Worm (Caenorhabditis elegans) whole organism, L2 larva: Measurements from ENCODE around the gene B0563.18.
"Not testable (repeated sequence)": the region's sequence is repeated elsewhere in the genome, so short reads cannot be mapped to it uniquely, and the experiment has no call there.

Experiments used
- C34F6.9 ChIP-seq: fragments of 150-350 bp; optimal IDR thresholded peaks from 2 replicates; lab custom pipeline; 2014; ENCODE audit warnings: missing biosample characterization, missing genetic modification characterization
- F13H6.1 ChIP-seq: sonication (generic microtip); optimal IDR thresholded peaks from 2 replicates; lab custom pipeline; 2016; ENCODE audit warnings: missing genetic modification characterization, missing compliant biosample characterization
- R02D3.7 ChIP-seq: fragments of 150-350 bp; optimal IDR thresholded peaks from 2 replicates; lab custom pipeline; 2014; ENCODE audit warnings: missing biosample characterization, missing genetic modification characterization
- Y55F3AM.14 ChIP-seq: fragments of 200-800 bp; sonication (Bioruptor generic); optimal IDR thresholded peaks from 2 replicates; lab custom pipeline; 2018; ENCODE audit warnings: mild to moderate bottlenecking, missing genetic modification characterization, missing compliant biosample characterization
- ZK546.5 ChIP-seq: sonication (generic microtip); optimal IDR thresholded peaks from 2 replicates; lab custom pipeline; 2017; ENCODE audit warnings: missing biosample characterization, missing genetic modification characterization
- alr-1 ChIP-seq: fragments of 150-350 bp; optimal IDR thresholded peaks from 2 replicates; lab custom pipeline; 2014; ENCODE audit warnings: missing biosample characterization, missing genetic modification characterization
- ama-1 ChIP-seq: fragments of 150-350 bp; optimal IDR thresholded peaks from 2 replicates; lab custom pipeline; 2018; ENCODE audit warnings: inconsistent platforms
- blmp-1 ChIP-seq: sonication (generic microtip); optimal IDR thresholded peaks from 2 replicates; lab custom pipeline; 2017; ENCODE audit warnings: missing genetic modification characterization, mild to moderate bottlenecking, missing compliant biosample characterization, antibody characterized with exemption, moderate library complexity; ENCODE audit not compliant: insufficient read depth
- ceh-16 ChIP-seq: fragments of 150-350 bp; optimal IDR thresholded peaks from 2 replicates; lab custom pipeline; 2014; ENCODE audit warnings: missing biosample characterization, missing genetic modification characterization
- ceh-82 ChIP-seq: fragments of 150-350 bp; optimal IDR thresholded peaks from 2 replicates; lab custom pipeline; 2014; ENCODE audit warnings: missing biosample characterization, missing genetic modification characterization
- crh-2 ChIP-seq: sonication (generic microtip); optimal IDR thresholded peaks from 2 replicates; lab custom pipeline; 2017; ENCODE audit warnings: missing biosample characterization, missing genetic modification characterization
- egl-27 ChIP-seq: sonication (generic microtip); optimal IDR thresholded peaks from 3 replicates; lab custom pipeline; 2017; ENCODE audit warnings: missing biosample characterization, missing genetic modification reagents, missing genetic modification characterization
- fos-1 ChIP-seq: fragments of 150-350 bp; optimal IDR thresholded peaks from 2 replicates; lab custom pipeline; 2014; ENCODE audit warnings: missing biosample characterization, missing genetic modification characterization
- gmeb-1 ChIP-seq: fragments of 150-350 bp; optimal IDR thresholded peaks from 2 replicates; lab custom pipeline; 2014; ENCODE audit warnings: missing biosample characterization, missing genetic modification characterization
- lin-11 ChIP-seq: fragments of 150-350 bp; sonication (generic microtip); optimal IDR thresholded peaks from 2 replicates; lab custom pipeline; 2014; ENCODE audit warnings: missing biosample characterization, missing genetic modification characterization, inconsistent platforms, mixed read lengths
- lin-13 ChIP-seq: fragments of 150-350 bp; optimal IDR thresholded peaks from 2 replicates; lab custom pipeline; 2014; ENCODE audit warnings: missing biosample characterization, missing genetic modification reagents, missing genetic modification characterization
- lin-39 ChIP-seq: fragments of 150-350 bp; optimal IDR thresholded peaks from 2 replicates; lab custom pipeline; 2014; ENCODE audit warnings: missing biosample characterization, missing genetic modification reagents, missing genetic modification characterization
- lsy-2 ChIP-seq, 2 experiments: fragments of 150-350 bp in 1 of 2; sonication (generic microtip) in 1 of 2; optimal IDR thresholded peaks; 2 replicates each; lab custom pipeline; 2014 to 2017; ENCODE audit warnings: missing biosample characterization in 2 of 2, missing genetic modification characterization in 2 of 2
- mab-5 ChIP-seq: fragments of 150-350 bp; optimal IDR thresholded peaks from 2 replicates; lab custom pipeline; 2014; ENCODE audit warnings: missing biosample characterization, missing genetic modification characterization
- mdl-1 ChIP-seq, 2 experiments: fragments of 150-350 bp in 1 of 2; sonication (generic microtip) in 1 of 2; optimal IDR thresholded peaks; 2 replicates each; lab custom pipeline; 2017; ENCODE audit warnings: missing biosample characterization in 2 of 2, missing genetic modification characterization in 2 of 2
- nhr-10 ChIP-seq: sonication (generic microtip); optimal IDR thresholded peaks from 2 replicates; lab custom pipeline; 2017; ENCODE audit warnings: missing biosample characterization, missing genetic modification characterization
- nhr-11 ChIP-seq: fragments of 150-350 bp; optimal IDR thresholded peaks from 2 replicates; lab custom pipeline; 2014; ENCODE audit warnings: missing biosample characterization, missing genetic modification characterization
- nhr-21 ChIP-seq: fragments of 150-350 bp; optimal IDR thresholded peaks from 2 replicates; lab custom pipeline; 2014; ENCODE audit warnings: missing biosample characterization, missing genetic modification characterization
- nhr-23 ChIP-seq: fragments of 150-350 bp; optimal IDR thresholded peaks from 2 replicates; lab custom pipeline; 2014; ENCODE audit warnings: missing biosample characterization, missing genetic modification reagents, missing genetic modification characterization
- nhr-237 ChIP-seq: fragments of 150-350 bp; optimal IDR thresholded peaks from 2 replicates; lab custom pipeline; 2014; ENCODE audit warnings: missing biosample characterization, missing genetic modification characterization
- nhr-77 ChIP-seq: fragments of 150-350 bp; optimal IDR thresholded peaks from 2 replicates; lab custom pipeline; 2014; ENCODE audit warnings: missing biosample characterization, missing genetic modification characterization
- peb-1 ChIP-seq: fragments of 150-350 bp; optimal IDR thresholded peaks from 2 replicates; lab custom pipeline; 2014; ENCODE audit warnings: missing biosample characterization, missing genetic modification characterization
- skn-1 ChIP-seq: sonication (generic microtip); optimal IDR thresholded peaks from 2 replicates; lab custom pipeline; 2017; ENCODE audit warnings: missing biosample characterization, missing genetic modification characterization
- sma-3 ChIP-seq: sonication (generic microtip); optimal IDR thresholded peaks from 2 replicates; lab custom pipeline; 2016; ENCODE audit warnings: missing genetic modification reagents, missing genetic modification characterization, missing compliant biosample characterization
- sma-9 ChIP-seq, 2 experiments: fragments of 150-350 bp in 1 of 2; sonication (generic microtip) in 1 of 2; optimal IDR thresholded peaks; 2 replicates each; lab custom pipeline; 2014 to 2016; ENCODE audit warnings: missing genetic modification characterization in 2 of 2, mild to moderate bottlenecking in 1 of 2, missing biosample characterization in 1 of 2, missing compliant biosample characterization in 1 of 2, missing genetic modification reagents in 1 of 2, moderate library complexity in 1 of 2
- snpc-4 ChIP-seq: fragments of 150-350 bp; optimal IDR thresholded peaks from 2 replicates; lab custom pipeline; 2014; ENCODE audit warnings: missing biosample characterization, missing genetic modification characterization
- unc-39 ChIP-seq: fragments of 150-350 bp; optimal IDR thresholded peaks from 2 replicates; lab custom pipeline; 2014; ENCODE audit warnings: missing biosample characterization, missing genetic modification characterization
- unc-55 ChIP-seq: fragments of 150-350 bp; sonication (generic microtip); optimal IDR thresholded peaks from 3 replicates; lab custom pipeline; 2014; ENCODE audit warnings: missing biosample characterization, missing genetic modification reagents, missing genetic modification characterization
- unc-62 ChIP-seq: fragments of 150-350 bp; optimal IDR thresholded peaks from 2 replicates; lab custom pipeline; 2014; ENCODE audit warnings: missing biosample characterization, missing genetic modification reagents, missing genetic modification characterization
- zag-1 ChIP-seq: fragments of 150-350 bp; optimal IDR thresholded peaks from 2 replicates; lab custom pipeline; 2014; ENCODE audit warnings: missing biosample characterization, missing genetic modification characterization
- ztf-1 ChIP-seq: fragments of 200-800 bp; sonication (Bioruptor generic); conservative IDR thresholded peaks from 2 replicates; pipeline ENCODE4 v1.3.6; 2022; ENCODE audit warnings: missing genetic modification characterization, missing compliant biosample characterization
- ztf-11 ChIP-seq: sonication (generic microtip); optimal IDR thresholded peaks from 2 replicates; lab custom pipeline; 2017; ENCODE audit warnings: missing biosample characterization, missing genetic modification characterization

The B0563.18 gene

DNA sequence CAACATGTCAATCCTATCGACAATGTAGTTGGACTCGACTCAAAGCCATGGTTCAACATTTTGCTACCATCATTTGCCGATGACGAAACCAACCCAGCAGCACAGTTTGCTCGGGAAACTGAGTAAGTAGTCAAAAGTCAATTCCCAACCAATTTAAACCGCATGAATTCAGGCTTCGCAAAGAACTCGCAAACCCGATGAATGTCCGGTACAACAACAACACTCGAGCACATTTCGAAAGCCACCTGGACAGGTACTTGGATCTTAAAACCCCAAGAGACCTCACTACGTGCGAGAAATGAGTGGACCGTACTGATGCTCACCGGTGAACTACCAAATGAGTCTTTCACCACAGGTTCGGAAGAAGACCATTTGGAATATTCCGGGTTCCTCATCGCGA is 21.7 kb downstream of the B0563.18 start:
- TF ChIP-seq skn-1 (tag; lab: Kevin White, UChicago) (no peak), crh-2 (tag; lab: Kevin White, UChicago) (no peak), lin-11 (tag; lab: Kevin White, UChicago) (no peak), unc-55 (no peak), fos-1 (no peak), mab-5 (tag; lab: Kevin White, UChicago) (no peak), ztf-1 (GFP tag; lab: Robert Waterston, UW) (no peak), sma-9 (GFP tag; optimal IDR thresholded peaks at IDR 0.05; lab: Kevin White, UChicago) (no peak), sma-9 (tag; optimal IDR thresholded peaks at IDR 0.05; lab: Kevin White, UChicago) (no peak), C34F6.9 (no peak), peb-1 (tag; lab: Kevin White, UChicago) (no peak), lin-39 (no peak), nhr-23 (tag; lab: Kevin White, UChicago) (no peak), Y55F3AM.14 (GFP tag; lab: Kevin White, UChicago) (no peak), nhr-77 (no peak), ceh-16 (tag; lab: Kevin White, UChicago) (no peak), nhr-237 (tag; lab: Kevin White, UChicago) (no peak), blmp-1 (tag; lab: Kevin White, UChicago) (no peak), nhr-21 (no peak)

DNA sequence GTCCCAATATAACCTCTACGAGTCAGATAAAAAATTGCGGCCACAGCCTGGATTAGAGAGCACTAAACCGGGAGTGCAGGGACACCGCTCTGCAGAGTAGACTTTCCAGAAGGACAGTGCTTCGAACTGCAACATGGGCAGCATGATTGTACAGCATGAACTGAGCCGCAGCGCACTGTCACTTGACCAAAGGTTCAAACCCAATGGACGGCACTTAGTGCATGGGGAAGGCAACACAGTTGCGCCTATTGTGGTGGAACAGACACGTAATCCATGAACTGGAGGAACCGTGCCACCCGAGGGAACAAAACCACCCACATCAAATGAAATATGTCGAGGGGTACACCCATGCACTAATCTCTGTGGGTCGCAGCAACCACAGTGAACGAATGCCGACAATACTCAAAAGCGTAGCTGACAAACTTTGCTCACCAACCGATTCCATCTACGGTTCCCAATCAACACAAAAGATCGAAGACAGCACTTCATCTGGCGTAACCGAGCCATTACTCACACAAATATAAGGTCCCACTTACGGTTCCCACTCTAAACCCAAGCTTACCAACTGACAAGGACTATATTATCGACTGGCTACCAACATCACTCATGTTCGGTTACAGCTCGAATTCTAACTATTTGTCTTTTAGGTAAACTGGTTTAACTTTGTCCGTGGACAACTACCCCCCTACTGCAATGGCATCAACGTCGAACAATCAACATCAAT is 23.2 kb downstream of the B0563.18 start:
- TF ChIP-seq C34F6.9 (no peak), zag-1 (tag; lab: Kevin White, UChicago) (no peak), ZK546.5 (tag; lab: Kevin White, UChicago) (no peak)

DNA sequence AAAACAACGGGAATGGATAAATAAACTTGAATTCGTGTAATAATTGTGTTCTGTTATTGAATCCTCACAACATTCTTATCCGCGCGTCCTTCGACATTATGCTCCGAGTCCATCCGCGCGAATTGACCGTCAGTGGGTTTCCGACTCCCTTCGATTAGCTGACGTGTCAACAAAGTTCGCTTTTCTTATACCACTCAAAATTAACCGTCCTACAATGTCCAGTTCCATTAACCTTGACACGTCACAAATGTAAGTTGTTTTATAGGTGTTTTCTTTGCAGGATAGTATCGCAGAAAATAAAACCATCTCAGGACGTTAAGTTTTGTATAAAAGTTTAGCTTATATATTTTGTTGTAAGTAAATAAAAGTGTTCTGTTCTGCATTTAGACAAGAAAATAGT is 31.1 kb downstream of the B0563.18 start, which contains the start of gene crb-3:
Gene crb-3, plus strand, starts transcription at position 301 of the 400 bp plus-strand sequence.
- TF ChIP-seq lin-13 (GFP tag; lab: Kevin White, UChicago); ztf-11; lsy-2 (tag; optimal IDR thresholded peaks at IDR 0.05; lab: Kevin White, UChicago): not testable (repeated sequence)
- TF ChIP-seq, all 48 proteins: peak for 0; not testable (repeated sequence) for 48

DNA sequence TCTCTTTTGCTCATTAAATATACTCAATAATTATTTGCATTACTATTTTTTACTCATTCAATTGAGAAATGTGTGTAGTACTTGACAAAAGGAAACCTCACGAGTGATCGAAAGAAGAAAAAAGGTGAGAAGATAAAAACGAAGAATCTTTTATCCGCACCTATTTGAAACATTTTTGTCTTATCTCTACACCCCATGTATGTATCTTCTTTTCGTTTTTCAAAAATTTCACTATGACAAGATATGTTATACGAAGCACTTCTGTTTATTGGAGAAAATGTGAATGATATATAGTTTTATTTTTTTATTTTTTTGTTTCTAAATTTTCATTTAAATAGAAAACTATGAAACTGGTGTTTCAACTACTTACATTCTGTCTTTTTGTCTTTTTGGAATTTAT is 32.6 kb downstream of the B0563.18 start:
- no peak for TF ChIP-seq unc-62
- TF ChIP-seq alr-1 (tag; lab: Kevin White, UChicago) = no peak
- no peak for TF ChIP-seq nhr-10 (tag; lab: Kevin White, UChicago)
- no peak for TF ChIP-seq nhr-21
- TF ChIP-seq mdl-1 (tag; optimal IDR thresholded peaks at IDR 0.05; lab: Kevin White, UChicago) = no peak
- no peak for TF ChIP-seq ceh-16 (tag; lab: Kevin White, UChicago)
- TF ChIP-seq C34F6.9 = no peak
- TF ChIP-seq ceh-82 (tag; lab: Kevin White, UChicago) = no peak
- no peak for TF ChIP-seq unc-39 (tag; lab: Kevin White, UChicago)
- no peak for TF ChIP-seq Y55F3AM.14 (GFP tag; lab: Kevin White, UChicago)
- no peak for TF ChIP-seq sma-3 (GFP tag; lab: Kevin White, UChicago)
- TF ChIP-seq lsy-2 (tag; optimal IDR thresholded peaks at IDR 0.05; lab: Kevin White, UChicago) = no peak
- TF ChIP-seq lin-39 = no peak

DNA sequence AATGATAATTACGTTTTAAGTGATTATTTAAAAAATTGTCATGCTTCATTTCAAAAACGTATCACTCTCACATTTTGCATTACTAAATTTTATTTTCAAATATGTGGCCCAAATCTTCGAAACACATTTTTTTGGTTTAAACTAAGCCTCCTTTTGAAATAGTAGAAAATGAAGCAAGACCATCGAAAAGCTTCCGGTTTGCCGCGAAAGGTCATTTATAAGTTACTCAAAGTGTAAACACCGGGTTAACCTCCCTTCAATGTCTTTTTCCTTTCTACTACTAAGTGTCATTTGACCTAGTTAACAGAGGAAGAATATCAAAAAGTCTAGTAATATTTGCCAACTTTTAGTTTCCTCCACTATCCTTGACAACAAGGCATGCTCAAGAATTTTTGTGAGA is 34.4 kb downstream of the B0563.18 start:
- TF ChIP-seq egl-27 (no peak), nhr-10 (tag; lab: Kevin White, UChicago) (no peak), Y55F3AM.14 (GFP tag; lab: Kevin White, UChicago) (no peak), alr-1 (tag; lab: Kevin White, UChicago) (no peak), F13H6.1 (no peak), gmeb-1 (no peak), R02D3.7 (tag; lab: Kevin White, UChicago) (no peak), nhr-11 (no peak), crh-2 (tag; lab: Kevin White, UChicago) (no peak), lin-39 (no peak), ama-1 (lab: Kevin White, UChicago) (no peak), snpc-4 (tag; lab: Kevin White, UChicago) (no peak), nhr-77 (no peak), blmp-1 (tag; lab: Kevin White, UChicago) (no peak), lin-13 (GFP tag; lab: Kevin White, UChicago) (no peak)
